Worm (Caenorhabditis elegans) whole organism, midembryonic: ENCODE results near the gene csp-2.

ENCODE experiments used
- T22C8.4 ChIP-seq: fragments of 200-800 bp; sonication (Bioruptor generic); IDR thresholded peaks from 2 replicates; pipeline ENCODE4 v1.3.6; 2022; ENCODE audit warnings: missing genetic modification characterization, missing compliant biosample characterization
- klf-2 ChIP-seq: fragments of 200-800 bp; sonication (Bioruptor generic); conservative IDR thresholded peaks from 2 replicates; pipeline ENCODE4 v1.3.6; 2022; ENCODE audit warnings: missing genetic modification reagents, missing genetic modification characterization, missing compliant biosample characterization
- tab-1 ChIP-seq: fragments of 200-800 bp; sonication (Bioruptor generic); IDR thresholded peaks from 2 replicates; pipeline ENCODE4 v1.3.6; 2022; ENCODE audit warnings: missing genetic modification characterization, missing compliant biosample characterization

ce11 chrIV:6323654-6324224, 16.2 kb downstream of the csp-2 start, which contains the start of gene sqd-1:
- TF ChIP-seq T22C8.4 (GFP tag; lab: Robert Waterston, UW): no peak
- no peak for TF ChIP-seq klf-2
- TF ChIP-seq tab-1: no peak
